Fruit fly (Drosophila melanogaster) whole organism, pupa: ENCODE measurements around the gene Rcd-1.

ENCODE experiments used
- CG10348 ChIP-seq: fragments of 200-800 bp; sonication (Bioruptor generic); IDR thresholded peaks from 2 replicates; pipeline ENCODE4 v1.3.6; 2022; ENCODE audit warnings: missing biosample characterization, missing genetic modification characterization
- CG13204 ChIP-seq: fragments of 200-800 bp; sonication (Bioruptor generic); optimal IDR thresholded peaks from 2 replicates; lab custom pipeline; 2018; ENCODE audit warnings: missing biosample characterization, mild to moderate bottlenecking, missing genetic modification characterization, moderate library complexity
- CG14655 ChIP-seq: fragments of 200-800 bp; sonication (Bioruptor generic); optimal IDR thresholded peaks from 3 replicates; lab custom pipeline; 2017; ENCODE audit warnings: mild to moderate bottlenecking, missing biosample characterization, missing genetic modification reagents, missing genetic modification characterization
- CG32121 ChIP-seq: fragments of 200-800 bp; sonication (Bioruptor generic); IDR thresholded peaks from 2 replicates; pipeline ENCODE4 v1.3.6; 2022; ENCODE audit warnings: missing biosample characterization, missing genetic modification characterization
- CG34367 ChIP-seq: fragments of 200-800 bp; sonication (Bioruptor generic); optimal IDR thresholded peaks from 2 replicates; lab custom pipeline; 2018; ENCODE audit warnings: missing biosample characterization, mild to moderate bottlenecking, missing genetic modification characterization
- CG4496 ChIP-seq: fragments of 200-800 bp; sonication (Bioruptor generic); IDR thresholded peaks from 3 replicates; pipeline ENCODE4 v1.3.6; 2022; ENCODE audit warnings: missing biosample characterization, missing genetic modification characterization
- CG8159 ChIP-seq: fragments of 200-800 bp; sonication (Bioruptor generic); optimal IDR thresholded peaks from 3 replicates; lab custom pipeline; 2018; ENCODE audit warnings: missing biosample characterization, mild to moderate bottlenecking, missing genetic modification characterization, moderate library complexity
- Ets98B ChIP-seq: fragments of 200-800 bp; sonication (Bioruptor generic); IDR thresholded peaks from 2 replicates; pipeline ENCODE4 v1.3.6; 2022; ENCODE audit warnings: missing biosample characterization, missing genetic modification characterization
- Pif1A ChIP-seq: fragments of 200-800 bp; sonication (Bioruptor generic); optimal IDR thresholded peaks from 3 replicates; lab custom pipeline; 2016; ENCODE audit warnings: missing biosample characterization, missing genetic modification characterization
- Pif1B ChIP-seq: fragments of 200-800 bp; sonication (Bioruptor generic); optimal IDR thresholded peaks from 3 replicates; lab custom pipeline; 2016; ENCODE audit warnings: missing biosample characterization, missing genetic modification characterization
- Snoo ChIP-seq: fragments of 200-800 bp; sonication (Bioruptor generic); optimal IDR thresholded peaks from 3 replicates; lab custom pipeline; 2017; ENCODE audit warnings: missing biosample characterization, mild to moderate bottlenecking, missing genetic modification characterization, inconsistent platforms
- fd96Ca ChIP-seq: fragments of 200-800 bp; sonication (Bioruptor generic); IDR thresholded peaks from 3 replicates; pipeline ENCODE4 v1.3.6; 2022; ENCODE audit warnings: missing biosample characterization, missing genetic modification characterization
- rn ChIP-seq: fragments of 200-800 bp; sonication (Bioruptor generic); IDR thresholded peaks from 2 replicates; pipeline ENCODE4 v1.3.6; 2022; ENCODE audit warnings: missing biosample characterization, missing genetic modification characterization

- TF ChIP-seq CG14655 = no peak
- TF ChIP-seq CG34367 (tag; lab: Kevin White, UChicago) = no peak
- no peak for TF ChIP-seq CG32121
- TF ChIP-seq CG8159 (tag; lab: Kevin White, UChicago) = no peak
- TF ChIP-seq CG4496 (GFP tag; lab: Robert Waterston, UW) = no peak
- no peak for TF ChIP-seq Pif1A
- no peak for TF ChIP-seq Snoo
- no peak for TF ChIP-seq CG13204 (GFP tag; lab: Kevin White, UChicago)
- TF ChIP-seq Ets98B (GFP tag; lab: Robert Waterston, UW) = no peak
- no peak for TF ChIP-seq CG10348 (GFP tag; lab: Robert Waterston, UW)
- no peak for TF ChIP-seq rn (GFP tag; lab: Robert Waterston, UW)
- no peak for TF ChIP-seq fd96Ca (GFP tag; lab: Robert Waterston, UW)
- no peak for TF ChIP-seq Pif1B (GFP tag; lab: Kevin White, UChicago)
Measured at dm6 chrX:19608042-19608609, 30.4 kb upstream of the Rcd-1 start.
